Worm (Caenorhabditis elegans): ENCODE data around the gene H23L24.1.

DNA sequence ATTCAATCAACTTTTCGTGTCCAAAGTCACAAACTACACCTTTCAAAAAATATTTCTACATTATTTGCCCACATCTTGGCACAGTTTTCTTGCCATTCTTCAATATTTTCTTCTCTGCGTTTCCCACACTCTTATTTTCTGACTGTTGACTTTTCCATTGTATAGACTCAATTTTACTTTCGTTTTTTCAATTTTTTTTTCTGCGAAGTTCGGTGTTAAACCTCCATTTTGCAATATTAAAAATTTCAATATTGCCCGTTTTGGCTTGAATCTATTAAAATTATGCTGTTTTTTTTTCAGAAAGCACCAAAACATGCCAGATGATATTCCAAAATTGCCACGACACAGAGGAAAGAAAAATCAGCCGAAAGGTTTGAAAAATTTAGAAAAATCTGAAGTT is 46.3 kb downstream of the H23L24.1 start, which contains the start of gene cdc-50.B:
- TF ChIP-seq unc-62 (GFP tag; optimal IDR thresholded peaks at IDR 0.05 in 1 of 2) (no peak), unc-62 (tag; optimal IDR thresholded peaks at IDR 0.05) (no peak), pha-4 (GFP tag; IDR thresholded peaks at IDR 0.05) (no peak), pha-4 (tag; optimal IDR thresholded peaks at IDR 0.05) (no peak), lsy-2 (tag; optimal IDR thresholded peaks at IDR 0.05) (no peak), ztf-11 (tag; optimal IDR thresholded peaks at IDR 0.05) (no peak), aly-2 (tag; optimal IDR thresholded peaks at IDR 0.05) (no peak)
